Worm (Caenorhabditis elegans): ENCODE data around the gene C08F8.15.
"Not testable (repeated sequence)": the region's sequence is repeated elsewhere in the genome, so short reads cannot be mapped to it uniquely, and the experiment has no call there.

C08F8.15 gene

ce11 chrIV:11160707-11161106, at the start of gene C08F8.15:
TSS of gene C08F8.15 (minus strand) at chrIV:11160807.
- no peak for TF ChIP-seq unc-62 (GFP tag; optimal IDR thresholded peaks at IDR 0.05)

ce11 chrIV:11207186-11207585, 46.6 kb upstream of the C08F8.15 start, which contains the start of gene R07H5.9:
TSS of gene R07H5.9 (plus strand) at chrIV:11207486.
- no peak for TF ChIP-seq unc-62 (GFP tag; optimal IDR thresholded peaks at IDR 0.05)

- TF ChIP-seq unc-62 (GFP tag; optimal IDR thresholded peaks at IDR 0.05) = not testable (repeated sequence)
Observed at ce11 chrIV:11202389-11202788, 41.8 kb upstream of the C08F8.15 start, which contains the start of gene R07H5.11. TSS of gene R07H5.11 (plus strand) at chrIV:11202768.

- TF ChIP-seq unc-62 (GFP tag; optimal IDR thresholded peaks at IDR 0.05) = not testable (repeated sequence)
Observed at ce11 chrIV:11198983-11199382, 38.4 kb upstream of the C08F8.15 start, which contains the start of gene R07H5.16. TSS of gene R07H5.16 (plus strand) at chrIV:11199330.

ce11 chrIV:11189411-11189810, 28.8 kb upstream of the C08F8.15 start, which contains the start of gene fbxb-79:
TSS of gene fbxb-79 (minus strand) at chrIV:11189511.
- TF ChIP-seq unc-62 (GFP tag; optimal IDR thresholded peaks at IDR 0.05) = no peak

ce11 chrIV:11186729-11187128, 26.1 kb upstream of the C08F8.15 start, which contains the start of gene sdz-27:
TSS of gene sdz-27 (plus strand) at chrIV:11187029.
- TF ChIP-seq unc-62 (GFP tag; optimal IDR thresholded peaks at IDR 0.05) = no peak

ce11 chrIV:11183991-11184390, 23.4 kb upstream of the C08F8.15 start, which contains the start of gene nuaf-3:
TSS of gene nuaf-3 (plus strand) at chrIV:11184291.
- TF ChIP-seq unc-62 (GFP tag; optimal IDR thresholded peaks at IDR 0.05) = no peak

ce11 chrIV:11183013-11183412, 22.4 kb upstream of the C08F8.15 start, which contains the start of gene prx-14:
TSS of gene prx-14 (plus strand) at chrIV:11183132.
- TF ChIP-seq unc-62 (GFP tag; optimal IDR thresholded peaks at IDR 0.05) = no peak

ce11 chrIV:11180077-11180476, 19.5 kb upstream of the C08F8.15 start:
- TF ChIP-seq unc-62 (GFP tag; optimal IDR thresholded peaks at IDR 0.05) = no peak

- TF ChIP-seq unc-62 (GFP tag; optimal IDR thresholded peaks at IDR 0.05) = not testable (repeated sequence)
Observed at ce11 chrIV:11179123-11179740, 18.6 kb upstream of the C08F8.15 start, which contains the start of gene cpt-2. TSS of gene cpt-2 (plus strand) at chrIV:11179645.

- TF ChIP-seq unc-62 (GFP tag; optimal IDR thresholded peaks at IDR 0.05) = no peak
Observed at ce11 chrIV:11178495-11178894, 17.9 kb upstream of the C08F8.15 start, which contains the start of gene C08F8.9. TSS of gene C08F8.9 (minus strand) at chrIV:11178595.

ce11 chrIV:11176967-11177366, 16.4 kb upstream of the C08F8.15 start, which contains the start of gene rap-3:
TSS of gene rap-3 (plus strand) at chrIV:11177267.
- TF ChIP-seq unc-62 (GFP tag; optimal IDR thresholded peaks at IDR 0.05) = no peak

ce11 chrIV:11174772-11175171, 14.2 kb upstream of the C08F8.15 start:
- TF ChIP-seq unc-62 (GFP tag; optimal IDR thresholded peaks at IDR 0.05) = no peak

- no peak for TF ChIP-seq unc-62 (GFP tag; optimal IDR thresholded peaks at IDR 0.05)
Observed at ce11 chrIV:11169652-11170051, 9.0 kb upstream of the C08F8.15 start, which contains the start of gene nhr-67. TSS of gene nhr-67 (plus strand) at chrIV:11169748.

- no peak for TF ChIP-seq unc-62 (GFP tag; optimal IDR thresholded peaks at IDR 0.05)
Observed at ce11 chrIV:11164831-11165230, 4.2 kb upstream of the C08F8.15 start, which contains the start of gene C08F8.6. TSS of gene C08F8.6 (minus strand) at chrIV:11164931.

- no peak for TF ChIP-seq unc-62 (GFP tag; optimal IDR thresholded peaks at IDR 0.05)
Observed at ce11 chrIV:11162451-11162850, 1.8 kb upstream of the C08F8.15 start, which contains the start of gene fbxb-9. TSS of gene fbxb-9 (minus strand) at chrIV:11162551.

- TF ChIP-seq unc-62 (GFP tag; optimal IDR thresholded peaks at IDR 0.05) = no peak
Observed at ce11 chrIV:11159886-11160285, 721 bp downstream of the C08F8.15 start, which contains the start of gene mboa-4. TSS of gene mboa-4 (minus strand) at chrIV:11159986.

Data from whole organism, dauer.